Worm (Caenorhabditis elegans) whole organism, L4/young adult: ENCODE results near the gene best-6.

Experiments
- dao-5 ChIP-seq: sonication (generic microtip); optimal IDR thresholded peaks from 2 replicates; lab custom pipeline; 2016; ENCODE audit warnings: missing genotype, missing genetic modification characterization, moderate library complexity, missing compliant biosample characterization
- him-1 ChIP-seq: sonication (generic microtip); optimal IDR thresholded peaks from 2 replicates; lab custom pipeline; 2016; ENCODE audit warnings: missing genotype, missing genetic modification reagents, missing genetic modification characterization, missing compliant biosample characterization

DNA sequence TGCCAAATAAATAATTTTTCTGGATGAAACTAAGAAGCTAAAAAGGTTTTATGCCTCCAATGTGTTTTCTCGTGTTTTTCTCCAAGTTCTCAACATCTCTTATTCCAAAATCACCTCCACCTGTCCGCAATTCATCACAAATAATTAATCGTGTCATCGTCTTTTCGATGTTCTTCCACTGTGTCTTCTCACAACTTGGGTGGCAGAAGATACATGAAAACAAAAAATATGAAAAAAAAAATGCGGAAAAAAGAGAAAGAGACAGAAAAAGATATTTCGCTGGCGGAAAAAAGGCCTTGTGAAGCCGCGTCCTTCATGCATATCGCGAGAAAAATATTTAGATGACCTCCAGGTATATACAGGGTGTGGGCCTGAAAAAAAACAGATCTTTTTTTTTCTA lies 45.0 kb upstream of the best-6 start:
- TF ChIP-seq him-1 (tag; lab: Kevin White, UChicago) (no peak), dao-5 (tag; lab: Kevin White, UChicago) (no peak)
